Worm (Caenorhabditis elegans) whole organism, late embryonic: ENCODE results near the gene npp-9.

Experiments
- C38D4.7 ChIP-seq: fragments of 200-800 bp; sonication (Bioruptor generic); optimal IDR thresholded peaks from 2 replicates; lab custom pipeline; 2018; ENCODE audit warnings: mild to moderate bottlenecking, missing genetic modification characterization, moderate library complexity, missing compliant biosample characterization
- F13H6.1 ChIP-seq: sonication (generic microtip); optimal IDR thresholded peaks from 2 replicates; lab custom pipeline; 2016; ENCODE audit warnings: missing genetic modification characterization, missing compliant biosample characterization
- ahr-1 ChIP-seq: sonication (generic microtip); optimal IDR thresholded peaks from 2 replicates; lab custom pipeline; 2016; ENCODE audit warnings: missing genetic modification characterization, missing compliant biosample characterization
- ceh-2 ChIP-seq: sonication (generic microtip); optimal IDR thresholded peaks from 2 replicates; lab custom pipeline; 2016; ENCODE audit warnings: missing genotype, missing genetic modification characterization, missing compliant biosample characterization
- ceh-24 ChIP-seq: sonication (generic microtip); optimal IDR thresholded peaks from 2 replicates; lab custom pipeline; 2016; ENCODE audit warnings: mild to moderate bottlenecking, missing genetic modification characterization, missing compliant biosample characterization
- ceh-30 ChIP-seq: fragments of 150-350 bp; optimal IDR thresholded peaks from 2 replicates; lab custom pipeline; 2014; ENCODE audit warnings: missing biosample characterization, missing genetic modification characterization
- ceh-31 ChIP-seq: sonication (generic microtip); optimal IDR thresholded peaks from 2 replicates; lab custom pipeline; 2016; ENCODE audit warnings: missing genetic modification characterization, missing compliant biosample characterization
- ceh-48 ChIP-seq: sonication (generic microtip); optimal IDR thresholded peaks from 2 replicates; lab custom pipeline; 2016; ENCODE audit warnings: missing genetic modification characterization, inconsistent platforms, missing compliant biosample characterization
- ceh-6 ChIP-seq: fragments of 200-800 bp; sonication (Bioruptor generic); optimal IDR thresholded peaks from 2 replicates; lab custom pipeline; 2018; ENCODE audit warnings: mild to moderate bottlenecking, missing genetic modification characterization, missing compliant biosample characterization
- dmd-4 ChIP-seq: sonication (generic microtip); optimal IDR thresholded peaks from 2 replicates; lab custom pipeline; 2016; ENCODE audit warnings: borderline replicate concordance, missing genetic modification characterization, missing compliant biosample characterization
- elt-2 ChIP-seq: sonication (generic microtip); optimal IDR thresholded peaks from 2 replicates; lab custom pipeline; 2016; ENCODE audit warnings: missing genetic modification reagents, missing genetic modification characterization, missing compliant biosample characterization
- fkh-6 ChIP-seq: sonication (generic microtip); optimal IDR thresholded peaks from 2 replicates; lab custom pipeline; 2016; ENCODE audit warnings: missing genetic modification characterization, missing compliant biosample characterization
- gmeb-2 ChIP-seq: sonication (generic microtip); optimal IDR thresholded peaks from 2 replicates; lab custom pipeline; 2016; ENCODE audit warnings: missing genetic modification characterization, inconsistent platforms, missing compliant biosample characterization
- hlh-15 ChIP-seq: sonication (generic microtip); optimal IDR thresholded peaks from 2 replicates; lab custom pipeline; 2016; ENCODE audit warnings: missing genetic modification characterization, missing compliant biosample characterization
- hlh-8 ChIP-seq: sonication (generic microtip); optimal IDR thresholded peaks from 2 replicates; lab custom pipeline; 2016; ENCODE audit warnings: missing genotype, missing genetic modification characterization, missing compliant biosample characterization
- lim-6 ChIP-seq: sonication (generic microtip); optimal IDR thresholded peaks from 2 replicates; lab custom pipeline; 2016; ENCODE audit warnings: missing genetic modification characterization, missing compliant biosample characterization
- madf-2 ChIP-seq: sonication (generic microtip); optimal IDR thresholded peaks from 2 replicates; lab custom pipeline; 2017; ENCODE audit warnings: missing genetic modification characterization, missing compliant biosample characterization
- mec-3 ChIP-seq: sonication (generic microtip); optimal IDR thresholded peaks from 2 replicates; lab custom pipeline; 2016; ENCODE audit warnings: borderline replicate concordance, missing genetic modification characterization, missing compliant biosample characterization
- nfya-1 ChIP-seq: sonication (generic microtip); optimal IDR thresholded peaks from 2 replicates; lab custom pipeline; 2017; ENCODE audit warnings: missing genetic modification characterization, mild to moderate bottlenecking, missing compliant biosample characterization, antibody characterized with exemption, moderate library complexity
- odd-2 ChIP-seq: sonication (generic microtip); optimal IDR thresholded peaks from 2 replicates; lab custom pipeline; 2017; ENCODE audit warnings: antibody characterized with exemption, mild to moderate bottlenecking, missing genetic modification characterization, missing compliant biosample characterization
- pat-9 ChIP-seq: fragments of 200-800 bp; sonication (Bioruptor generic); optimal IDR thresholded peaks from 2 replicates; lab custom pipeline; 2018; ENCODE audit warnings: mild to moderate bottlenecking, missing genetic modification characterization, moderate library complexity, missing compliant biosample characterization
- pha-2 ChIP-seq: sonication (generic microtip); optimal IDR thresholded peaks from 2 replicates; lab custom pipeline; 2017; ENCODE audit warnings: mild to moderate bottlenecking, missing genetic modification characterization, missing compliant biosample characterization
- pqm-1 ChIP-seq: sonication (generic microtip); optimal IDR thresholded peaks from 2 replicates; lab custom pipeline; 2016; ENCODE audit warnings: missing genetic modification characterization, missing compliant biosample characterization
- rnt-1 ChIP-seq: sonication (generic microtip); optimal IDR thresholded peaks from 2 replicates; lab custom pipeline; 2016; ENCODE audit warnings: missing genetic modification characterization, missing compliant biosample characterization
- sox-4 ChIP-seq: sonication (generic microtip); optimal IDR thresholded peaks from 2 replicates; lab custom pipeline; 2017; ENCODE audit warnings: mild to moderate bottlenecking, missing genetic modification characterization, inconsistent platforms, missing compliant biosample characterization
- tbx-2 ChIP-seq: sonication (generic microtip); optimal IDR thresholded peaks from 2 replicates; lab custom pipeline; 2016; ENCODE audit warnings: missing genetic modification characterization, missing compliant biosample characterization
- tbx-7 ChIP-seq: sonication (generic microtip); optimal IDR thresholded peaks from 2 replicates; lab custom pipeline; 2016; ENCODE audit warnings: missing genotype, missing genetic modification characterization, missing compliant biosample characterization
- unc-3 ChIP-seq, 2 experiments: fragments of 200-800 bp in 1 of 2; sonication (Bioruptor generic) in 1 of 2; sonication (generic microtip) in 1 of 2; conservative IDR thresholded peaks in 1 of 2; optimal IDR thresholded peaks in 1 of 2; 2 replicates each; pipeline versions ENCODE4 v1.3.6 to Lab custom; 2016 to 2022; ENCODE audit warnings: missing compliant biosample characterization in 2 of 2, missing genetic modification characterization in 2 of 2, missing genetic modification reagents in 1 of 2
- unc-42 ChIP-seq: sonication (generic microtip); optimal IDR thresholded peaks from 2 replicates; lab custom pipeline; 2016; ENCODE audit warnings: missing genotype, missing genetic modification characterization, missing compliant biosample characterization
- zip-5 ChIP-seq: sonication (generic microtip); optimal IDR thresholded peaks from 2 replicates; lab custom pipeline; 2016; ENCODE audit warnings: missing genetic modification characterization, missing compliant biosample characterization

The npp-9 gene

DNA sequence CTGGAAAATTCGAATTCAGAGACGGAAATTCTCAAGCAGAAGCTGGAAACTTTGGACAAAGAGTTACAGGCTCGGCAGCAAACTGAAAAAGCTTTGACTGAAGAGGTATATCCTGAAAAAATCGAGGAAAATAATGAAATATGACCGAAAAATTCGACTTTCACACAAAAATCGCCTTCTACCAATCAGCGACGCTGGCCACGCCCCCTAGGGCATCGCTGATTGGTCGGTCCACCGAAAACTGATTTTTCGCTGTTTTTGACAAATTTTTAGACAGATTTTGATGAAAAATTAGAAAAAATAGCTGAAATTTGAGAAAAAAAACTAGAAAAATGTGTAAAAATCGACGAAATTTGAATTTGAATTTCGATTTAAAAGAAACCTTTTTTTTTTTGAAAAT, 14.6 kb upstream of the npp-9 start:
- TF ChIP-seq pqm-1 (tag; lab: Kevin White, UChicago) (no peak), nfya-1 (tag; lab: Kevin White, UChicago) (peak; percentile 98)

- TF ChIP-seq ahr-1 (tag; lab: Kevin White, UChicago) = no peak
- no peak for TF ChIP-seq hlh-8 (tag; lab: Kevin White, UChicago)
- TF ChIP-seq rnt-1 (tag; lab: Kevin White, UChicago) = no peak
- peak; percentile 82 for TF ChIP-seq nfya-1 (tag; lab: Kevin White, UChicago)
These were observed 13.2 kb upstream of the npp-9 start for ce11 chrIII:3417453-3417852.

DNA sequence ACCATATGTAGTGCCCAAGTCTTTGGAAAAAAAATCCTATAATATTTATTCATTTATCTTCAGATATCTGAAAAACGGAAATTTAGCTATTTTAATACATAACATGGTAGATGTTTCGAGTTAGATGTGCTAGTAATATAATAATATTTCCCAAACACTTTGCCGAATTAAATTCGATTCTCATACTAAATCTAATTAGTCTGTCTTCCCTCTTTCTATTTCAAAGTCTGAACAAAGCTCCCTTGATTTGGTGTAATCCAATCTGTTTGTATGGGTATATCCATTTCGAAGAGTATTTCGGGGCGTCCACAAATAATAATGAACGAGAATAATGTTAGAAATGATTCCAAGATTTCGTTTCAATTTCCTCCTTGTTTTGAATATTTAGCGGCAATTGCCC, 10.1 kb upstream of the npp-9 start:
- TF ChIP-seq zip-5 (tag; lab: Kevin White, UChicago) (no peak), ceh-31 (tag; lab: Kevin White, UChicago) (peak; percentile 29), unc-42 (tag; lab: Kevin White, UChicago) (peak; percentile 97), elt-2 (tag; lab: Kevin White, UChicago) (no peak), fkh-6 (no peak), hlh-15 (tag; lab: Kevin White, UChicago) (no peak)
- TF ChIP-seq, all 69 proteins: peak for 2

DNA sequence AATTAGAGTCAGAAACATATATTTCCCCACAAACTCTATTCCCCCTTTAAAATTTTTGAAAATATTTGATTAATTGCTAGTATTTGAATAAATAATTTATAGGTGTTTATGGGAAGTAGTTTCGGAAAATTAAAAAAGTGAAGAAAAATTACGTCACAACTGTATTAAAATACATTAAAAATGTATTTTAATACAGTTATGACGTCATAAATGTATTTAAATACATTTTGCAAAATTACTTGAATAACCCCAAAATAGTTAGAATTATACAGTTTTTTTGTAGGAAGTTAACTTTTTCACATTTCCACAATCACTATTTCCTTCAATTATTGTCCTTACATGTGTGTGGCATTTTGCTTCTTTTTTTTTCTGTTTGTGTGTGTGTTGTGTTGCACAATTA, 9.2 kb upstream of the npp-9 start:
- no peak for TF ChIP-seq C38D4.7 (GFP tag; lab: Kevin White, UChicago)
- no peak for TF ChIP-seq odd-2 (tag; lab: Kevin White, UChicago)
- TF ChIP-seq pha-2 (tag; lab: Kevin White, UChicago) = no peak
- TF ChIP-seq elt-2 (tag; lab: Kevin White, UChicago) = no peak
- TF ChIP-seq ceh-6 (GFP tag; lab: Kevin White, UChicago) = no peak
- no peak for TF ChIP-seq unc-42 (tag; lab: Kevin White, UChicago)

ce11 chrIII:3405535-3405934, 1.3 kb upstream of the npp-9 start, which contains the start of gene golg-4:
golg-4 (plus strand) TSS chrIII:3405568.
- TF ChIP-seq pat-9 (tag; lab: Kevin White, UChicago) = no peak
- TF ChIP-seq ceh-48 (tag; lab: Kevin White, UChicago) = peak; percentile 12
- no peak for TF ChIP-seq rnt-1 (tag; lab: Kevin White, UChicago)
- TF ChIP-seq, all 69 proteins: peak for 1

DNA sequence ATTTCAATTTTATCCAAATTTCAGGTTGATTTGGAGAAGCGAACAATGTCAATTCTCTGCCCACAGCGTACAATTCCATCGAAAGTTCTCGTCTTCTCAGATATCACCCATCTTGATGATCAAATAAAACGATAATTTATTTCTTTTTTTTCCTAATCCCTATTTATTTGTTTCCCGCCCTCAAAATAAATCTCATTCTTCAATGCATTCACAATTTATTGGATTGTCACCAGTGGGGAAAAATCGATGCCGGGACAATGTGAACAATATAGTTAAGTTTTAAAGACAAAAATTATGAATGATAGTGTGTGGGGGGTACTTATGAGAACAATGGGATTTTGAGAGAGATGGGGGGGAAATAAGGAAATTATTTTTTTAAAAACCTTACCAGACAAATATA, 3.8 kb downstream of the npp-9 start:
- TF ChIP-seq gmeb-2 (tag; lab: Kevin White, UChicago) (no peak), rnt-1 (tag; lab: Kevin White, UChicago) (no peak), fkh-6 (no peak), elt-2 (tag; lab: Kevin White, UChicago) (no peak), tbx-2 (tag; lab: Kevin White, UChicago) (no peak), ceh-31 (tag; lab: Kevin White, UChicago) (no peak), madf-2 (tag; lab: Kevin White, UChicago) (no peak), sox-4 (no peak), hlh-15 (tag; lab: Kevin White, UChicago) (no peak), unc-3 (GFP tag; conservative IDR thresholded peaks at IDR 0.05; lab: Robert Waterston, UW) (no peak), unc-3 (tag; optimal IDR thresholded peaks at IDR 0.05; lab: Kevin White, UChicago) (no peak), ceh-24 (tag; lab: Kevin White, UChicago) (no peak), ceh-2 (tag; lab: Kevin White, UChicago) (no peak), lim-6 (tag; lab: Kevin White, UChicago) (no peak), pqm-1 (tag; lab: Kevin White, UChicago) (no peak), mec-3 (tag; lab: Kevin White, UChicago) (no peak), ceh-30 (no peak), F13H6.1 (no peak), tbx-7 (tag; lab: Kevin White, UChicago) (no peak), dmd-4 (tag; lab: Kevin White, UChicago) (no peak)
